Worm (Caenorhabditis elegans) whole organism, L4 larva: Measurements from ENCODE around the gene C28D4.7.

Experiments used
- dmd-6 ChIP-seq: fragments of 200-800 bp; sonication (Bioruptor generic); IDR thresholded peaks from 2 replicates; pipeline ENCODE4 v1.3.6; 2022; ENCODE audit warnings: missing genetic modification reagents, missing genetic modification characterization, missing compliant biosample characterization
- mdt-29 ChIP-seq: fragments of 200-800 bp; sonication (Bioruptor generic); IDR thresholded peaks from 2 replicates; pipeline ENCODE4 v1.3.6; 2022; ENCODE audit warnings: missing genetic modification reagents, missing genetic modification characterization, missing compliant biosample characterization
- mep-1 ChIP-seq: fragments of 150-350 bp; sonication (generic microtip); optimal IDR thresholded peaks from 3 replicates; lab custom pipeline; 2014; ENCODE audit warnings: missing biosample characterization, missing genetic modification characterization
- nhr-11 ChIP-seq: fragments of 150-350 bp; optimal IDR thresholded peaks from 2 replicates; lab custom pipeline; 2014; ENCODE audit warnings: missing biosample characterization, missing genetic modification characterization
- unc-62 ChIP-seq, 3 experiments: fragments of 150-350 bp in 1 of 3; sonication (generic microtip); optimal IDR thresholded peaks in 2 of 3; peaks in 1 of 3; 1 replicate in 1 of 3; 2 replicates in 2 of 3; lab custom pipeline; 2014 to 2017; ENCODE audit warnings: missing biosample characterization in 3 of 3, missing genetic modification characterization in 3 of 3, missing genetic modification reagents in 3 of 3, missing genotype in 1 of 3
- zag-1 ChIP-seq: fragments of 150-350 bp; optimal IDR thresholded peaks from 2 replicates; lab custom pipeline; 2014; ENCODE audit warnings: missing biosample characterization, missing genetic modification characterization
- zip-11 ChIP-seq: fragments of 200-800 bp; sonication (Bioruptor generic); IDR thresholded peaks from 2 replicates; pipeline ENCODE4 v1.3.6; 2022; ENCODE audit warnings: missing genetic modification characterization, missing compliant biosample characterization

DNA sequence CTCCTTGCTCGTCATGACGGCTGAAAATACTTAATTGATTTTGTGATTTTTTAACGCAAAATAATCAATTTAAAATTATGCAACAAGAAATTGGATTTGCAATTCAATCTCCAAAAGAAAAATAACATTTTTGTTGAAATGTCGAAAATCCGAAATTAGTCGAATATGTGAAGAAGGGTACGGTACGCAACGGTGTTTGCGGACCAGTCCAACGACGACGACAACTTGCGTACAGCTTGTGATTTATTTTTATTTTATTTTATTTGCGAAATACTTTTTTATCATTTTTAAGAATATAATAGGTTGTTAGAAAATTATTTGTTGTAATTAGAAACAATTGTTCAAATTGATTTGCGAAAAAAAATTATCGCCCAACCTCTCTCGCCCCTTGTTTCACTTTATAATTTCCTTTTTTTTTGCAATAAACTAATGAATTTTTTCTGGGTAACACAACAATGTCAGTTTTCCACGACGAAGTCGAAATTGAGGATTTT lies 36.2 kb downstream of the C28D4.7 start, which contains the start of the genes dcaf-1 and dph-3:
- no peak for TF ChIP-seq nhr-11
- TF ChIP-seq dmd-6 (GFP tag; lab: Robert Waterston, UW): no peak
- TF ChIP-seq zag-1 (tag; lab: Kevin White, UChicago): no peak
- no peak for TF ChIP-seq mdt-29 (GFP tag; lab: Robert Waterston, UW)
- TF ChIP-seq zip-11 (GFP tag; lab: Robert Waterston, UW): no peak
- TF ChIP-seq mep-1 (tag; lab: Kevin White, UChicago): no peak
- TF ChIP-seq unc-62 (GFP tag; optimal IDR thresholded peaks at IDR 0.05 in 1 of 2; lab: Kevin White, UChicago): no peak
- no peak for TF ChIP-seq unc-62 (tag; optimal IDR thresholded peaks at IDR 0.05; lab: Kevin White, UChicago)
